Worm (Caenorhabditis elegans): ENCODE data around the gene C17B7.9.

C17B7.9 gene

ce11 chrV:3361633-3362032 is 29.7 kb upstream of the C17B7.9 start:
- TF ChIP-seq Y48G9A.11 (GFP tag; IDR thresholded peaks at IDR 0.05) (no peak), gei-8 (GFP tag; optimal IDR thresholded peaks at IDR 0.05) (no peak), lin-38 (GFP tag; IDR thresholded peaks at IDR 0.05) (no peak), unc-62 (GFP tag; optimal IDR thresholded peaks at IDR 0.05 in 1 of 2) (peak in 1 of 2 experiments; percentile 97), unc-62 (tag; optimal IDR thresholded peaks at IDR 0.05) (no peak), ceh-62 (tag; optimal IDR thresholded peaks at IDR 0.05) (no peak), mxl-3 (GFP tag; optimal IDR thresholded peaks at IDR 0.05) (no peak)

ce11 chrV:3358267-3358666 is 26.3 kb upstream of the C17B7.9 start, which contains the start of gene C04E12.5:
Gene C04E12.5, plus strand, starts transcription at chrV:3358567.
- TF ChIP-seq unc-62 (GFP tag; optimal IDR thresholded peaks at IDR 0.05 in 1 of 2): peak in 1 of 2 experiments; percentile 78
- TF ChIP-seq unc-62 (tag; optimal IDR thresholded peaks at IDR 0.05): no peak
- no peak for TF ChIP-seq ctbp-1 (GFP tag; IDR thresholded peaks at IDR 0.05)

- TF ChIP-seq zfp-3 (GFP tag; conservative IDR thresholded peaks at IDR 0.05) (no peak), aha-1 (tag) (no peak), unc-39 (tag; optimal IDR thresholded peaks at IDR 0.05) (no peak), nhr-6 (tag; optimal IDR thresholded peaks at IDR 0.05) (no peak), zip-11 (GFP tag; IDR thresholded peaks at IDR 0.05) (no peak), jun-1 (tag; optimal IDR thresholded peaks at IDR 0.05) (no peak), ZK546.5 (tag; optimal IDR thresholded peaks at IDR 0.05) (no peak), hlh-11 (tag; optimal IDR thresholded peaks at IDR 0.05) (no peak), ceh-82 (tag; optimal IDR thresholded peaks at IDR 0.05) (no peak), fkh-10 (GFP tag; optimal IDR thresholded peaks at IDR 0.05) (no peak)
Observed at ce11 chrV:3357106-3357505, 25.2 kb upstream of the C17B7.9 start, which contains the start of gene scrm-3. Gene scrm-3, minus strand, starts transcription at chrV:3357206.

ce11 chrV:3355544-3355943 is 23.6 kb upstream of the C17B7.9 start:
- TF ChIP-seq ceh-32 (tag; optimal IDR thresholded peaks at IDR 0.05; ENCODE audit: poor library complexity) (no peak), aha-1 (tag) (no peak), unc-62 (GFP tag; optimal IDR thresholded peaks at IDR 0.05 in 1 of 2) (peak in 1 of 2 experiments; percentile 28), unc-62 (tag; optimal IDR thresholded peaks at IDR 0.05) (no peak), madf-5 (GFP tag; IDR thresholded peaks at IDR 0.05) (no peak), nhr-6 (tag; optimal IDR thresholded peaks at IDR 0.05) (no peak), ZK546.5 (tag; optimal IDR thresholded peaks at IDR 0.05) (no peak)

DNA sequence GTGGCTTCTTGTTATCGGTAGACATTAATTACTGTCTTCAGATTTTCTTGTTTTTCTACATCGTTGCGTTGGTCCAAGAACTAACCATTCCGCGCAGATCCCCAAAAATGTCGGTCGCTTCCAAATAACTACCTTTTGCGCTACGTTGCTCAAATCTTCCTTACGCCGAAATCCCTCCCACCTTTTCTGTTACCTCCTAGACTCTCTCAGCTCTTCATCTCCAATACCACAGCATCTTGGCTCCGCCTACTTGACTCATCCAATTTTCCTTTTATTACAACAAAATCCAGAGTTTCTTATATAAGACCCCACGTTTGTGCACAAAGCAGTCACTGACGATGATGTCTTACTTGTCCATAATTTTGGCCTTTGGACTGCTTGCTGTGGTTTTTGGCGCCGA is 21.0 kb upstream of the C17B7.9 start, which contains the start of gene C17B7.12:
Gene C17B7.12 (plus strand): TSS at position 301 of the 400 bp plus-strand sequence.
- no peak for TF ChIP-seq R02D3.7 (tag; optimal IDR thresholded peaks at IDR 0.05)
- TF ChIP-seq arid-1 (GFP tag; conservative IDR thresholded peaks at IDR 0.05): no peak
- no peak for TF ChIP-seq lin-13 (GFP tag; optimal IDR thresholded peaks at IDR 0.05)
- TF ChIP-seq fos-1 (tag; optimal IDR thresholded peaks at IDR 0.05): no peak

DNA sequence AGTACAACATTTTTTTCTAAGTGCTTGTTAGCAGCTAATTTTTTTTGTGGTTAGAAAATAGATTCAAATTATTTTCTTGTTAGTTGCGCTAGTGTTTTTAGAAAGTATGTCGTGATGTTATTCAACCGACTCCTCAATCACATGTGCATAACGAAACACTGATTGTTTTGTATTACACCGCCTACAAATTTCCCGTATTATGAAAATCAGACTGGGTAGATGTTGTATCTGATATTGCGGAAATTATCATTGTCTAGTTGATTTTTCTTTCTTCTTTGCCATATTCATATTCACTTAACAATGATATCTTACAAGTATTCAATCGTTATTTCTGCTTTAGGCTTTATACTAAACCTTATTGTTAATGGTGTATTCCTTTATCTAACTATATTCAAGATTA is 19.3 kb upstream of the C17B7.9 start, which contains the start of gene str-63:
Gene str-63 (plus strand): TSS at position 301 of the 400 bp plus-strand sequence.
- TF ChIP-seq attf-4 (tag; optimal IDR thresholded peaks at IDR 0.05) (no peak), mep-1 (tag; optimal IDR thresholded peaks at IDR 0.05) (no peak), aha-1 (tag) (no peak), R02D3.7 (tag; optimal IDR thresholded peaks at IDR 0.05) (no peak), Y48G9A.11 (GFP tag; IDR thresholded peaks at IDR 0.05) (no peak), snpc-4 (tag; optimal IDR thresholded peaks at IDR 0.05) (no peak), skn-1 (tag; optimal IDR thresholded peaks at IDR 0.05) (no peak)

DNA sequence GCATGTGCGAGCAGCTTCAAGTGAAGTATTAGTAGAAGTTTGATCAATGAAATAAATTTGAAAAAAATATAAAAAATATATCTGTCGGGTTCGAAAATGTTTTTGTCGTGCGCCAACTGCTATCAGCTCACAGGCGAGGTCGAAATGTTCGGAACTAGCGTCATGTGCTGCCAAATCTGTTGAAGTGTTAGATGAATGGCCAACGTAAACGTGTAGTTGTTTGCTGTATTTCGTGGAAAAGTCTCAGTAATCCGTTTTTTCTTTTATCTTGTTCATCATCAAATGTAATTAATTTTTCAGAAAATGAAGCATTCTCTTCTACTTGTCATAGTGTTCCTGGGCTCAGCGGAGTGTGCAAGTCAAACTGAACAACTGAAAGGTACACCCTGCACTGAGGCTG is 18.0 kb upstream of the C17B7.9 start, which contains the start of gene C17B7.15:
Gene C17B7.15 (plus strand): TSS at position 301 of the 400 bp plus-strand sequence.
- TF ChIP-seq daf-16 (GFP tag; optimal IDR thresholded peaks at IDR 0.05) (peak in 1 of 2 experiments; percentile 60), daf-16 (tag; optimal IDR thresholded peaks at IDR 0.05) (no peak), dpl-1 (GFP tag; optimal IDR thresholded peaks at IDR 0.05) (no peak)

Data from whole organism, L4 larva.